Worm (Caenorhabditis elegans) whole organism, L2 larva: ENCODE measurements around the gene srh-123.

Experiments used
- C34F6.9 ChIP-seq: fragments of 150-350 bp; optimal IDR thresholded peaks from 2 replicates; lab custom pipeline; 2014; ENCODE audit warnings: missing biosample characterization, missing genetic modification characterization
- R02D3.7 ChIP-seq: fragments of 150-350 bp; optimal IDR thresholded peaks from 2 replicates; lab custom pipeline; 2014; ENCODE audit warnings: missing biosample characterization, missing genetic modification characterization
- Y55F3AM.14 ChIP-seq: fragments of 200-800 bp; sonication (Bioruptor generic); optimal IDR thresholded peaks from 2 replicates; lab custom pipeline; 2018; ENCODE audit warnings: mild to moderate bottlenecking, missing genetic modification characterization, missing compliant biosample characterization
- ZK546.5 ChIP-seq: sonication (generic microtip); optimal IDR thresholded peaks from 2 replicates; lab custom pipeline; 2017; ENCODE audit warnings: missing biosample characterization, missing genetic modification characterization
- ceh-82 ChIP-seq: fragments of 150-350 bp; optimal IDR thresholded peaks from 2 replicates; lab custom pipeline; 2014; ENCODE audit warnings: missing biosample characterization, missing genetic modification characterization
- crh-2 ChIP-seq: sonication (generic microtip); optimal IDR thresholded peaks from 2 replicates; lab custom pipeline; 2017; ENCODE audit warnings: missing biosample characterization, missing genetic modification characterization
- dmd-4 ChIP-seq: sonication (generic microtip); optimal IDR thresholded peaks from 2 replicates; lab custom pipeline; 2017; ENCODE audit warnings: missing biosample characterization, missing genetic modification characterization
- egl-27 ChIP-seq: sonication (generic microtip); optimal IDR thresholded peaks from 3 replicates; lab custom pipeline; 2017; ENCODE audit warnings: missing biosample characterization, missing genetic modification reagents, missing genetic modification characterization
- elt-3 ChIP-seq: sonication (generic microtip); optimal IDR thresholded peaks from 2 replicates; lab custom pipeline; 2017; ENCODE audit warnings: missing biosample characterization, missing genetic modification characterization
- gmeb-1 ChIP-seq: fragments of 150-350 bp; optimal IDR thresholded peaks from 2 replicates; lab custom pipeline; 2014; ENCODE audit warnings: missing biosample characterization, missing genetic modification characterization
- lin-13 ChIP-seq: fragments of 150-350 bp; optimal IDR thresholded peaks from 2 replicates; lab custom pipeline; 2014; ENCODE audit warnings: missing biosample characterization, missing genetic modification reagents, missing genetic modification characterization
- lin-39 ChIP-seq: fragments of 150-350 bp; optimal IDR thresholded peaks from 2 replicates; lab custom pipeline; 2014; ENCODE audit warnings: missing biosample characterization, missing genetic modification reagents, missing genetic modification characterization
- lsy-2 ChIP-seq, 2 experiments: fragments of 150-350 bp in 1 of 2; sonication (generic microtip) in 1 of 2; optimal IDR thresholded peaks; 2 replicates each; lab custom pipeline; 2014 to 2017; ENCODE audit warnings: missing biosample characterization in 2 of 2, missing genetic modification characterization in 2 of 2
- mab-5 ChIP-seq: fragments of 150-350 bp; optimal IDR thresholded peaks from 2 replicates; lab custom pipeline; 2014; ENCODE audit warnings: missing biosample characterization, missing genetic modification characterization
- mbf-1 ChIP-seq: sonication (generic microtip); optimal IDR thresholded peaks from 2 replicates; lab custom pipeline; 2017; ENCODE audit warnings: missing biosample characterization, missing genetic modification characterization
- mdl-1 ChIP-seq, 2 experiments: fragments of 150-350 bp in 1 of 2; sonication (generic microtip) in 1 of 2; optimal IDR thresholded peaks; 2 replicates each; lab custom pipeline; 2017; ENCODE audit warnings: missing biosample characterization in 2 of 2, missing genetic modification characterization in 2 of 2
- nhr-10 ChIP-seq: sonication (generic microtip); optimal IDR thresholded peaks from 2 replicates; lab custom pipeline; 2017; ENCODE audit warnings: missing biosample characterization, missing genetic modification characterization
- nhr-11 ChIP-seq: fragments of 150-350 bp; optimal IDR thresholded peaks from 2 replicates; lab custom pipeline; 2014; ENCODE audit warnings: missing biosample characterization, missing genetic modification characterization
- nhr-12 ChIP-seq: fragments of 150-350 bp; optimal IDR thresholded peaks from 2 replicates; lab custom pipeline; 2014; ENCODE audit warnings: missing biosample characterization, missing genetic modification characterization
- nhr-129 ChIP-seq: fragments of 150-350 bp; optimal IDR thresholded peaks from 2 replicates; lab custom pipeline; 2014; ENCODE audit warnings: missing biosample characterization, missing genetic modification characterization
- nhr-21 ChIP-seq: fragments of 150-350 bp; optimal IDR thresholded peaks from 2 replicates; lab custom pipeline; 2014; ENCODE audit warnings: missing biosample characterization, missing genetic modification characterization
- nhr-25 ChIP-seq: fragments of 150-350 bp; sonication (generic microtip); optimal IDR thresholded peaks from 3 replicates; lab custom pipeline; 2014; ENCODE audit warnings: missing biosample characterization, missing genetic modification characterization
- nhr-6 ChIP-seq: fragments of 150-350 bp; optimal IDR thresholded peaks from 2 replicates; lab custom pipeline; 2014; ENCODE audit warnings: missing biosample characterization, missing genetic modification characterization
- peb-1 ChIP-seq: fragments of 150-350 bp; optimal IDR thresholded peaks from 2 replicates; lab custom pipeline; 2014; ENCODE audit warnings: missing biosample characterization, missing genetic modification characterization
- sem-4 ChIP-seq: fragments of 150-350 bp; optimal IDR thresholded peaks from 2 replicates; lab custom pipeline; 2014; ENCODE audit warnings: missing biosample characterization, missing genetic modification reagents, missing genetic modification characterization
- skn-1 ChIP-seq: sonication (generic microtip); optimal IDR thresholded peaks from 2 replicates; lab custom pipeline; 2017; ENCODE audit warnings: missing biosample characterization, missing genetic modification characterization
- sma-3 ChIP-seq: sonication (generic microtip); optimal IDR thresholded peaks from 2 replicates; lab custom pipeline; 2016; ENCODE audit warnings: missing genetic modification reagents, missing genetic modification characterization, missing compliant biosample characterization
- snpc-4 ChIP-seq: fragments of 150-350 bp; optimal IDR thresholded peaks from 2 replicates; lab custom pipeline; 2014; ENCODE audit warnings: missing biosample characterization, missing genetic modification characterization
- unc-62 ChIP-seq: fragments of 150-350 bp; optimal IDR thresholded peaks from 2 replicates; lab custom pipeline; 2014; ENCODE audit warnings: missing biosample characterization, missing genetic modification reagents, missing genetic modification characterization
- zag-1 ChIP-seq: fragments of 150-350 bp; optimal IDR thresholded peaks from 2 replicates; lab custom pipeline; 2014; ENCODE audit warnings: missing biosample characterization, missing genetic modification characterization
- ztf-1 ChIP-seq: fragments of 200-800 bp; sonication (Bioruptor generic); conservative IDR thresholded peaks from 2 replicates; pipeline ENCODE4 v1.3.6; 2022; ENCODE audit warnings: missing genetic modification characterization, missing compliant biosample characterization
- ztf-11 ChIP-seq: sonication (generic microtip); optimal IDR thresholded peaks from 2 replicates; lab custom pipeline; 2017; ENCODE audit warnings: missing biosample characterization, missing genetic modification characterization
- ztf-4 ChIP-seq: fragments of 150-350 bp; optimal IDR thresholded peaks from 2 replicates; lab custom pipeline; 2014; ENCODE audit warnings: missing biosample characterization, missing genetic modification characterization

The srh-123 gene

DNA sequence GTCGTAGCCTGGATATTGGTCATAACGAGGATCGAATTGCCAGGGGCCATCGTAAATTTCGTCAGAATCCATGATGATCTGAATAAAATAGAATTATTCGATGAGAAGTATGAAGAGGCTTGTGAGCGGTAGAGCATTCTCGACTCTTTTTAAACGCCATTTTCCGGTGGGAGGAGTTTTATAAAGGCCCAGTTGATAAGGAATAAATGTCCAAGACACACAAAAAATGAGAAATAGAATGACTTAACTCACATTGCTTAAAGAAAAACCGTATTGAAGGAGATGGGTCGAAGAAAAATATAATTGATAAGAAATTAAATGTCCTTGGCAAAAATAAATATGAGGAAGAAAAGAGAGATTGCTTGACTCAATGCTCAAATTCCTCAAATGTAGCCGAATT is 4.6 kb upstream of the srh-123 start, which contains the start of gene F20E11.17:
TSS of gene F20E11.17 (minus strand) at position 101 of the 400 bp plus-strand sequence.
- TF ChIP-seq gmeb-1 (no peak), skn-1 (no peak), sma-3 (GFP tag; lab: Kevin White, UChicago) (no peak), ztf-4 (no peak), nhr-21 (tag; lab: Kevin White, UChicago) (no peak), ZK546.5 (tag; lab: Kevin White, UChicago) (no peak), nhr-129 (tag; lab: Kevin White, UChicago) (no peak), ceh-82 (tag; lab: Kevin White, UChicago) (no peak), lsy-2 (tag; optimal IDR thresholded peaks at IDR 0.05; lab: Kevin White, UChicago) (no peak), C34F6.9 (tag; lab: Kevin White, UChicago) (no peak), dmd-4 (tag; lab: Kevin White, UChicago) (no peak), Y55F3AM.14 (GFP tag; lab: Kevin White, UChicago) (no peak)
- TF ChIP-seq, all 48 proteins: peak for 0

DNA sequence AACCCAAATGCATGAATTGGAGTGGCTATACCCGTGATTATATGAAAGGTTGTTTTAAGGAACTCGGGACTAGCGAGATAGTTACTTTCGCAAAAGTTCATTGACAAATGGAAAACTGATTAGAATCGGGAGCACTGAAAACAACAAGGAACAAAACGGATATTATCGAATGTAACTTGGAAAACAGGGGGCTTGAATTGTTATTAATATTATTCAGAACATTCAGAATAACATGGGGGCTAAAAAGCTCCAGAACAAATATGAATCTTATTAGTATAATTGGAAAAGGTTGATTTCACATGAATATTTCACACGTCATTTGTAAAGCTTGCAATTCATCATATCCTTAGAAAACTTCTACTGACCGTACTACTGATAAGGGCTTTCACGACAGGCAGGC is 2.2 kb upstream of the srh-123 start, which contains the start of gene srh-235:
TSS of gene srh-235 (minus strand) at position 101 of the 400 bp plus-strand sequence.
- TF ChIP-seq R02D3.7 (tag; lab: Kevin White, UChicago): no peak
- TF ChIP-seq ztf-1 (GFP tag; lab: Robert Waterston, UW): no peak
- no peak for TF ChIP-seq lin-39 (tag; lab: Kevin White, UChicago)
- no peak for TF ChIP-seq nhr-12
- TF ChIP-seq unc-62 (GFP tag; lab: Kevin White, UChicago): no peak
- TF ChIP-seq ztf-4: no peak
- no peak for TF ChIP-seq lin-13

DNA sequence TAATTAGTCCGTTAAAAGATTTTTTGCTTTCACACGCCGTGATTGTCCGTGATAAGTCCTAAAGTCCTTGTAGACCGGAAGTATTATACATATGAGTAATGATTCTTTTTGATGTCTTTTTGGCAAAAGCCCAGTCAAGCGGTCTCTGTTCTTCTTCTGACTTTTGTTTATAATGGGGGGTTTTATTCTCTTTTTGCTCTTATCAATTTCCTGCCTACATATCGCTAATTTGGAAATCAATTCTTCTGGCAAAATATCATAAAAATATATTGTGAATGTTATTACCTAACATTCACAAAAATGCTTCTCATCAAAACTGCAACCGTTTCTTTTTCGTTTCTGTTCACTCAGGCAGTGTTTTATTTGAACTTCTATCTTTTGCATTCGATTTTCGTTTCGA is 2.7 kb downstream of the srh-123 start, which contains the start of gene srbc-61:
TSS of gene srbc-61 (plus strand) at position 301 of the 400 bp plus-strand sequence.
- TF ChIP-seq mbf-1 (tag; lab: Kevin White, UChicago) (no peak), zag-1 (tag; lab: Kevin White, UChicago) (no peak), elt-3 (tag; lab: Kevin White, UChicago) (no peak), crh-2 (tag; lab: Kevin White, UChicago) (no peak)
- TF ChIP-seq, all 48 proteins: peak for 0

DNA sequence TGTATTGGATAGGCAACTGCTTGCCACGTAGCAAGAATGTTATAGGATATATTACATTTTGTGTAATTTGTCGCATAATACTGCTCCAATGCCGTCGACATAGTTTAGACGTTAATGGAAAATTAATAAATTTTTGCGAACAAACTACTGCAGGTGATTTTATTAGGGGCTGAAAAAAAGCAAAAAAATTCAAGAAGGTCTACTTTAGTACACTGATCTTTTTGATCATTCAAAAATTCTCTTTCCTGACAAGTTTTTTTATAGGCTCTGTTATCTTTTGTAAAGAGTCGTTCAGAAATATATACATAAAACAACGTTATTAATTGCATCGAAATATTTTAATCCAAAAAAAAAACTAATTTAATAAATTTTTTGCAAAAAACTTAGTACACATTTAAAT is 11.3 kb downstream of the srh-123 start, which contains the start of gene srh-111:
TSS of gene srh-111 (minus strand) at position 101 of the 400 bp plus-strand sequence.
- TF ChIP-seq nhr-21 (tag; lab: Kevin White, UChicago) (no peak), snpc-4 (tag; lab: Kevin White, UChicago) (no peak)
- TF ChIP-seq, all 48 proteins: peak for 0

DNA sequence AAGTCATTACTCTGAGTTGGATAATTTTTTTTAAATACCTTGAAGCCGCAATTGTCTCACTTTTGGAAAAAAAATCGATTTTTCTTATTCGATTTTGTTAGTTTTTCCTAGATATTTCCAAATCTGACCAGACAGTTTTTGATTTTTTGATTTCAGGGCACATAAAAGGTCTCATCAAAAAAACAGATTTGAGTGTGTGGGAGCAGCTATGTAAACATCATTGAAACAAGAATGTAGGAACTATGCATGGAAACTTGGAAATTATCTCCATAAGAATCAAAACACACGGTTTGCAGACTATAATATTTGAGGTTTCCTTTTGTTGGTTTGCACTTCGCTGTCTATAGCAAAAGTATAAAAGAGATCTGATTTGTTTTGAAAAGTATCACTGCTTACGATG is 12.2 kb downstream of the srh-123 start, which contains the start of gene scl-24:
TSS of gene scl-24 (plus strand) at position 301 of the 400 bp plus-strand sequence.
- TF ChIP-seq ceh-82 (tag; lab: Kevin White, UChicago): no peak
- no peak for TF ChIP-seq mdl-1 (tag; optimal IDR thresholded peaks at IDR 0.05; lab: Kevin White, UChicago)
- no peak for TF ChIP-seq elt-3 (tag; lab: Kevin White, UChicago)
- no peak for TF ChIP-seq mbf-1 (tag; lab: Kevin White, UChicago)
- no peak for TF ChIP-seq dmd-4 (tag; lab: Kevin White, UChicago)
- TF ChIP-seq sma-3 (GFP tag; lab: Kevin White, UChicago): no peak
- TF ChIP-seq mab-5: no peak
- TF ChIP-seq R02D3.7 (tag; lab: Kevin White, UChicago): no peak
- no peak for TF ChIP-seq nhr-11 (tag; lab: Kevin White, UChicago)
- TF ChIP-seq nhr-21 (tag; lab: Kevin White, UChicago): no peak
- TF ChIP-seq unc-62 (GFP tag; lab: Kevin White, UChicago): no peak
- TF ChIP-seq gmeb-1: no peak
- TF ChIP-seq egl-27 (tag; lab: Kevin White, UChicago): no peak
- no peak for TF ChIP-seq nhr-25 (tag; lab: Kevin White, UChicago)

DNA sequence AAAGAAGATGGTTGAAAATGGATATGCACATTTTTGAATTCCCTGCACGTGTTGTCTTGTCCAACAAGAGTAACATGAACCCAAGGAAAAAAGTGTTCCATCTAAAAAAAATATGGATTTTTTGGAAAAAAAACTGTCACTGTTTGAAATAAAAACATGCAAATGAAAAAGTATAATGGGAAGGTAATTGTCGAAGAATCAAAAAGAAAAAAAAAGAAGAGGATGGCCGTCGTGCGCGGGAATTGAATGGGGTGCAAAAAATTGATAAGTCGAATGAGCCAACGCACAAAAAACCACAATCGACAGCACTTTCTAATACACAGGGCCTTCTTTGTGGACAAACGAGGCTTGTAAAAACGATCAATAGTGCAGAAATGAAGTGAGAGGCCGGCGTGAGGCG is 19.9 kb downstream of the srh-123 start, which contains the start of gene fbxa-102:
TSS of gene fbxa-102 (minus strand) at position 101 of the 400 bp plus-strand sequence.
- no peak for TF ChIP-seq peb-1 (tag; lab: Kevin White, UChicago)
- TF ChIP-seq crh-2 (tag; lab: Kevin White, UChicago): no peak
- no peak for TF ChIP-seq lsy-2 (tag; optimal IDR thresholded peaks at IDR 0.05; lab: Kevin White, UChicago)
- TF ChIP-seq elt-3 (tag; lab: Kevin White, UChicago): no peak
- TF ChIP-seq mdl-1 (tag; optimal IDR thresholded peaks at IDR 0.05; lab: Kevin White, UChicago): no peak
- no peak for TF ChIP-seq nhr-6 (tag; lab: Kevin White, UChicago)
- no peak for TF ChIP-seq ztf-11 (tag; lab: Kevin White, UChicago)
- no peak for TF ChIP-seq sem-4 (tag; lab: Kevin White, UChicago)
- no peak for TF ChIP-seq nhr-10 (tag; lab: Kevin White, UChicago)
